Fruit fly (Drosophila melanogaster) S2 (cell line): ENCODE data around the gene mRpL51.

Source experiments
- CG8478 ChIP-seq: fragments of >200 bp; optimal IDR thresholded peaks from 2 replicates; lab custom pipeline; 2018
- CTCF ChIP-seq, 2 experiments: fragments of >200 bp; optimal IDR thresholded peaks; 2 replicates each; lab custom pipeline; 2018

dm6 chr2L:8525000-8525399 lies 7.8 kb upstream of the mRpL51 start:
- no peak for TF ChIP-seq CG8478
- no peak for TF ChIP-seq CTCF (optimal IDR thresholded peaks at IDR 0.05; lab: Kevin White, UChicago)
